Fruit fly (Drosophila melanogaster) whole organism, prepupa: Measurements from ENCODE around the gene Wdr62.
A peak's percentile ranks its signal among the peaks of the same experiment; 100 is the strongest.

Experiments used
- Blimp-1 ChIP-seq: fragments of 200-800 bp; sonication (Bioruptor generic); optimal IDR thresholded peaks from 3 replicates; lab custom pipeline; 2017; ENCODE audit warnings: missing biosample characterization, missing genetic modification characterization, mild to moderate bottlenecking, moderate library complexity, missing genetic modification reagents
- CG10669 ChIP-seq: fragments of 200-800 bp; sonication (Bioruptor generic); optimal IDR thresholded peaks from 3 replicates; lab custom pipeline; 2018; ENCODE audit warnings: missing biosample characterization, mild to moderate bottlenecking, missing genetic modification characterization, moderate library complexity
- CG11902 ChIP-seq: fragments of 200-800 bp; sonication (Bioruptor generic); optimal IDR thresholded peaks from 3 replicates; lab custom pipeline; 2016; ENCODE audit warnings: missing biosample characterization, missing genetic modification characterization
- CG15336 ChIP-seq: fragments of 200-800 bp; sonication (Bioruptor generic); IDR thresholded peaks from 2 replicates; pipeline ENCODE4 v1.3.6; 2022; ENCODE audit warnings: missing biosample characterization, missing genetic modification characterization
- CG1621 ChIP-seq: fragments of 200-800 bp; sonication (Bioruptor generic); optimal IDR thresholded peaks from 3 replicates; lab custom pipeline; 2018; ENCODE audit warnings: missing biosample characterization, mild to moderate bottlenecking, missing genetic modification characterization
- CG3032 ChIP-seq: fragments of 200-800 bp; optimal IDR thresholded peaks from 2 replicates; lab custom pipeline; 2019; ENCODE audit warnings: missing biosample characterization, mild to moderate bottlenecking, missing genetic modification characterization, moderate library complexity
- CG32006 ChIP-seq: fragments of 200-800 bp; sonication (Bioruptor generic); optimal IDR thresholded peaks from 3 replicates; lab custom pipeline; 2017; ENCODE audit warnings: missing biosample characterization, mild to moderate bottlenecking, missing genetic modification characterization
- CG6163 ChIP-seq: fragments of 200-800 bp; sonication (Bioruptor generic); IDR thresholded peaks from 3 replicates; pipeline ENCODE4 v1.3.6; 2022; ENCODE audit warnings: missing biosample characterization, missing genetic modification characterization
- CG6808 ChIP-seq: fragments of 200-800 bp; sonication (Bioruptor generic); optimal IDR thresholded peaks from 3 replicates; lab custom pipeline; 2017; ENCODE audit warnings: missing biosample characterization, missing genetic modification characterization, mild to moderate bottlenecking, moderate library complexity, missing genetic modification reagents
- CG8119 ChIP-seq: fragments of 200-800 bp; sonication (Bioruptor generic); IDR thresholded peaks from 3 replicates; pipeline ENCODE4 v1.3.6; 2022; ENCODE audit warnings: missing biosample characterization, missing genetic modification characterization
- CG8319 ChIP-seq: fragments of 200-800 bp; sonication (Bioruptor generic); optimal IDR thresholded peaks from 3 replicates; lab custom pipeline; 2016; ENCODE audit warnings: missing biosample characterization, missing genetic modification characterization
- CG8632 ChIP-seq: fragments of 200-800 bp; sonication (Bioruptor generic); optimal IDR thresholded peaks from 3 replicates; lab custom pipeline; 2016; ENCODE audit warnings: missing biosample characterization, missing genetic modification characterization
- CG9139 ChIP-seq: fragments of 200-800 bp; sonication (Bioruptor generic); optimal IDR thresholded peaks from 3 replicates; lab custom pipeline; 2017; ENCODE audit warnings: missing biosample characterization, mild to moderate bottlenecking, missing genetic modification characterization
- Ets96B ChIP-seq: fragments of 200-800 bp; optimal IDR thresholded peaks from 2 replicates; lab custom pipeline; 2019; ENCODE audit warnings: missing biosample characterization, mild to moderate bottlenecking, missing genetic modification characterization, moderate library complexity
- Hr38 ChIP-seq: sonication (Bioruptor generic); optimal IDR thresholded peaks from 2 replicates; lab custom pipeline; 2016; ENCODE audit warnings: missing biosample characterization, missing genetic modification characterization
- Hr39 ChIP-seq: fragments of 200-800 bp; sonication (Bioruptor generic); optimal IDR thresholded peaks from 2 replicates; lab custom pipeline; 2016; ENCODE audit warnings: missing biosample characterization, missing genetic modification characterization
- Hr4 ChIP-seq: fragments of 200-800 bp; sonication (Bioruptor generic); optimal IDR thresholded peaks from 3 replicates; lab custom pipeline; 2016; ENCODE audit warnings: missing biosample characterization, missing genetic modification characterization
- Met ChIP-seq: fragments of 200-800 bp; sonication (Bioruptor generic); optimal IDR thresholded peaks from 3 replicates; lab custom pipeline; 2016; ENCODE audit warnings: missing biosample characterization, missing genetic modification characterization
- OdsH ChIP-seq: fragments of 200-800 bp; sonication (Bioruptor generic); optimal IDR thresholded peaks from 3 replicates; lab custom pipeline; 2016; ENCODE audit warnings: missing biosample characterization, missing genetic modification characterization
- Smox ChIP-seq: fragments of 200-800 bp; sonication (Bioruptor generic); optimal IDR thresholded peaks from 3 replicates; lab custom pipeline; 2016; ENCODE audit warnings: missing biosample characterization, missing genetic modification characterization
- Sox102F ChIP-seq: fragments of 200-800 bp; sonication (Bioruptor generic); optimal IDR thresholded peaks from 2 replicates; lab custom pipeline; 2016; ENCODE audit warnings: missing biosample characterization, mild to moderate bottlenecking, missing genetic modification characterization
- Sox15 ChIP-seq: fragments of 200-800 bp; sonication (Bioruptor generic); optimal IDR thresholded peaks from 3 replicates; lab custom pipeline; 2016; ENCODE audit warnings: missing biosample characterization, missing genetic modification characterization
- achi ChIP-seq: fragments of 200-800 bp; sonication (Bioruptor generic); optimal IDR thresholded peaks from 3 replicates; lab custom pipeline; 2016; ENCODE audit warnings: missing biosample characterization, missing genetic modification characterization
- cyc ChIP-seq: fragments of 200-800 bp; sonication (Bioruptor generic); optimal IDR thresholded peaks from 3 replicates; lab custom pipeline; 2016; ENCODE audit warnings: missing biosample characterization, missing genetic modification characterization
- fd59A ChIP-seq: fragments of 200-800 bp; sonication (Bioruptor generic); optimal IDR thresholded peaks from 2 replicates; lab custom pipeline; 2017; ENCODE audit warnings: missing biosample characterization, mild to moderate bottlenecking, missing genetic modification characterization, missing genetic modification reagents
- lz ChIP-seq: fragments of 200-800 bp; sonication (Bioruptor generic); optimal IDR thresholded peaks from 3 replicates; lab custom pipeline; 2016; ENCODE audit warnings: missing biosample characterization, missing genetic modification characterization
- net ChIP-seq: fragments of 200-800 bp; sonication (Bioruptor generic); optimal IDR thresholded peaks from 3 replicates; lab custom pipeline; 2016; ENCODE audit warnings: missing biosample characterization, missing genetic modification characterization
- salr ChIP-seq, 2 experiments: fragments of 200-800 bp; sonication (Bioruptor generic); optimal IDR thresholded peaks; 3 replicates each; lab custom pipeline; 2016 to 2018; ENCODE audit warnings: missing biosample characterization in 2 of 2, missing genetic modification characterization in 2 of 2, mild to moderate bottlenecking in 1 of 2
- ss ChIP-seq, 2 experiments: fragments of 200-800 bp; sonication (Bioruptor generic); optimal IDR thresholded peaks; 2 replicates in 1 of 2; 3 replicates in 1 of 2; lab custom pipeline; 2017 to 2018; ENCODE audit warnings: mild to moderate bottlenecking in 2 of 2, missing biosample characterization in 2 of 2, missing genetic modification characterization in 2 of 2, moderate library complexity in 1 of 2
- svp ChIP-seq: fragments of 200-800 bp; sonication (Bioruptor generic); peaks from one replicate; lab custom pipeline; 2016; ENCODE audit warnings: missing biosample characterization, missing genetic modification characterization
- topi ChIP-seq: fragments of 200-800 bp; sonication (Bioruptor generic); optimal IDR thresholded peaks from 3 replicates; lab custom pipeline; 2016; ENCODE audit warnings: missing biosample characterization, missing genetic modification characterization
- vri ChIP-seq: fragments of 200-800 bp; sonication (Bioruptor generic); optimal IDR thresholded peaks from 3 replicates; lab custom pipeline; 2016; ENCODE audit warnings: missing biosample characterization, mild to moderate bottlenecking, missing genetic modification characterization

The Wdr62 gene

dm6 chr2L:1944473-1945110 lies 60.2 kb downstream of the Wdr62 start:
- TF ChIP-seq svp (GFP tag; lab: Kevin White, UChicago) (peak; percentile 51), CG6163 (no peak)

DNA sequence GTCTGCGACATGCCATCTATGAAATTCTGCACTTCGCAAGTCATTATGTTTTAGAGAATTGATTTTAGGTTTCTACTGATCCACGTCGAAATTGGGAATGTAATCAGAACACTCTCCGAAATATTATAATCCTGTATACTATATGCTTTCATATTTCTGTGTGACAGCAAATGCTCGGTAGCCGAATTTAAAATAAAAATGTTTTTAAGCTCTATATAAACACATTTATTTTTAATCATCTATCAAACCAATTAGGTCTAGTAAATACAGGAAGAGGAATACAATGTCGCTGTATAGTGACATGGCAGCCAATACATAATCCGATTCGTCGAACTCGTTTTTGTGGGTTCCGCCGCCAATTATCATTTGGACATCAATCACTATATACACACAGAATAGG lies 61.2 kb downstream of the Wdr62 start, which contains the start of gene CG15357:
CG15357 (minus strand) TSS at position 101 of the 400 bp plus-strand sequence.
- TF ChIP-seq vri (GFP tag; lab: Kevin White, UChicago) (no peak), CG8119 (GFP tag; lab: Robert Waterston, UW) (no peak), CG10669 (no peak), lz (GFP tag; lab: Kevin White, UChicago) (no peak), Sox15 (GFP tag; lab: Kevin White, UChicago) (no peak), svp (GFP tag; lab: Kevin White, UChicago) (no peak), CG8632 (GFP tag; lab: Kevin White, UChicago) (no peak)

DNA sequence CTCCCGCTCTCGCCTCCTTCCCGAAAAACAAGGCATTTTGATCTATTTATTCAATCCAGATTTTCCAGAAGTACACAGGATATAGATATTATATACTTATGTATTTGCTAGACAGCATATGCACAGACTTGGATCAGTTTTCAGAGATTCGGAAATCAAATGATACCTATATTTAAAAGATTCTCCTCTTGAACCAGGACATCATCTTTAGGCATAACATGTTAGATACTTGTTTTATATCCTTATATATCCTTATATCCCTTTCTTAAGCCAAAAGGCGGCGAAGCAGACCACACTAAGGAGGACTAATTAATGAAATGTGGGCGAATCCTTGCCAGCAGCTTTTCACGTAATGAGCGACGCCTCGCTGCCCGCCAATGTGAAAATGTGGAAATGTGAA lies 62.2 kb downstream of the Wdr62 start, which contains the start of gene CG33673:
CG33673 (minus strand) TSS at position 101 of the 400 bp plus-strand sequence.
- TF ChIP-seq net (GFP tag; lab: Kevin White, UChicago) (no peak), ss (GFP tag; optimal IDR thresholded peaks at IDR 0.05; lab: Kevin White, UChicago) (no peak), Smox (GFP tag; lab: Kevin White, UChicago) (no peak), Sox15 (GFP tag; lab: Kevin White, UChicago) (no peak), CG8319 (GFP tag; lab: Kevin White, UChicago) (no peak), svp (GFP tag; lab: Kevin White, UChicago) (no peak)
- TF ChIP-seq, all 60 proteins: peak for 0

DNA sequence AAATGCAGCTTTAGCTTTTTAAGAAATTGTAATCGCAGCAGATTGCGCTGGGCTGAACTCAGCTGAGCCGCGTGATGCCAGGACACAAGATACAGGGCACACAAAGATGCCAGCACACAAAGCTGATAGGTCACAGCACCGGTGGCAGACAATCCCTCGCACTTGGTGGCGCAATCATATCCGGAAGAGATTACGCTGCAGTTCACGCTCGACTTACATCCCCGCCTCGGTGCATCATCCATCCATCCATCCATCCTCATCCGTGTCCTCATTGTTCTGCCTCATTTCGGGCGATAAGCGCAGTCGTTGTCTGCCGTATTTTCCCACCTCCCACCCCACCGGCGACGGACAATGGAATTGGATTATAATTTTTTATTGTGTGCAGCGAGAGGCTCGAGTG lies 63.5 kb downstream of the Wdr62 start:
- peak; percentile 93 for TF ChIP-seq svp (GFP tag; lab: Kevin White, UChicago)
- TF ChIP-seq CG8119 (GFP tag; lab: Robert Waterston, UW): no peak

DNA sequence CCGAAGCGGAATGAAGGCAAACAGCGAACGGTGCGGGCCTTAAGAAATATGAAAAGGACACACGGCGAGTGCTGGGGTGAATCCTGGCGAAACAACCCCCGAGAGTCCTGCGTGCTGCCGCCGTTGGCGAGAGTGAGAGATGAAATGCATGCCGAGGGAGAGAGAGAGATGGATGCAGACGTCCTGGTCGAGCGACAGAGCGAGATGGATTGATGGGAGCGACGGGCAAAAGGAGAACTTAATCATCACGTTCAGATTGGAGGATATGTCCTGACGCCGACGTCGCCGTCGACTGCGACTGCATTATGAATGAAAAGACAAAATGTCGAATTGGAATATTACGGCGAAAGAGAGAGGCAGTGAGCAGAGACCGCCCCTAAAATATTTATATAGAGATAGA lies 70.1 kb downstream of the Wdr62 start:
- TF ChIP-seq Hr4 (GFP tag; lab: Kevin White, UChicago) (no peak), Smox (GFP tag; lab: Kevin White, UChicago) (no peak), CG15336 (GFP tag; lab: Robert Waterston, UW) (no peak), CG6808 (no peak), ss (GFP tag; optimal IDR thresholded peaks at IDR 0.05; lab: Kevin White, UChicago) (no peak), Ets96B (tag; lab: Kevin White, UChicago) (no peak), cyc (GFP tag; lab: Kevin White, UChicago) (no peak), CG3032 (tag; lab: Kevin White, UChicago) (no peak), achi (GFP tag; lab: Kevin White, UChicago) (no peak)

- TF ChIP-seq OdsH (GFP tag; lab: Kevin White, UChicago): no peak
- TF ChIP-seq CG15336 (GFP tag; lab: Robert Waterston, UW): no peak
- TF ChIP-seq salr (GFP tag; optimal IDR thresholded peaks at IDR 0.05; lab: Kevin White, UChicago): no peak
- TF ChIP-seq fd59A (GFP tag; lab: Kevin White, UChicago): no peak
- no peak for TF ChIP-seq CG32006 (GFP tag; lab: Kevin White, UChicago)
- TF ChIP-seq Hr4 (GFP tag; lab: Kevin White, UChicago): no peak
- TF ChIP-seq Hr39 (GFP tag; lab: Kevin White, UChicago): no peak
- no peak for TF ChIP-seq Hr38
- no peak for TF ChIP-seq CG9139 (GFP tag; lab: Kevin White, UChicago)
- TF ChIP-seq Sox102F (GFP tag; lab: Kevin White, UChicago): peak; percentile 18
- no peak for TF ChIP-seq CG1621
- peak; percentile 4 for TF ChIP-seq Met (GFP tag; lab: Kevin White, UChicago)
- no peak for TF ChIP-seq CG8632 (GFP tag; lab: Kevin White, UChicago)
- no peak for TF ChIP-seq topi (GFP tag; lab: Kevin White, UChicago)
- TF ChIP-seq CG11902 (GFP tag; lab: Kevin White, UChicago): no peak
- TF ChIP-seq ss (GFP tag; optimal IDR thresholded peaks at IDR 0.05; lab: Kevin White, UChicago): no peak
- no peak for TF ChIP-seq Blimp-1
Observed at dm6 chr2L:1959420-1959819, 75.0 kb downstream of the Wdr62 start.
